Worm (Caenorhabditis elegans) whole organism, young adult: Measurements from ENCODE around the gene C33C12.4.

Experiments used
- B0035.1 ChIP-seq: sonication (generic microtip); optimal IDR thresholded peaks from 2 replicates; lab custom pipeline; 2016; ENCODE audit warnings: missing genetic modification characterization, mild to moderate bottlenecking, missing compliant biosample characterization, missing genotype, missing genetic modification reagents
- F57A8.1 ChIP-seq: fragments of 200-800 bp; sonication (Bioruptor generic); optimal IDR thresholded peaks from 2 replicates; lab custom pipeline; 2018; ENCODE audit warnings: mild to moderate bottlenecking, missing genetic modification characterization, moderate library complexity, missing compliant biosample characterization
- ZK185.1 ChIP-seq: sonication (generic microtip); optimal IDR thresholded peaks from 2 replicates; lab custom pipeline; 2016; ENCODE audit warnings: mild to moderate bottlenecking, missing genetic modification characterization, missing compliant biosample characterization; ENCODE audit not compliant: poor library complexity, severe bottlenecking
- ceh-40 ChIP-seq: fragments of 200-800 bp; sonication (Bioruptor generic); IDR thresholded peaks from 2 replicates; pipeline ENCODE4 v1.3.6; 2022; ENCODE audit warnings: missing genetic modification characterization, missing compliant biosample characterization
- egrh-3 ChIP-seq: fragments of 200-800 bp; sonication (Bioruptor generic); IDR thresholded peaks from 2 replicates; pipeline ENCODE4 v1.3.6; 2022; ENCODE audit warnings: missing genetic modification reagents, missing genetic modification characterization, missing compliant biosample characterization
- hlh-26 ChIP-seq: fragments of 200-800 bp; sonication (Bioruptor generic); conservative IDR thresholded peaks from 2 replicates; pipeline ENCODE4 v1.3.6; 2022; ENCODE audit warnings: missing genetic modification reagents, missing genetic modification characterization, missing compliant biosample characterization
- hrde-1 ChIP-seq: sonication (generic microtip); optimal IDR thresholded peaks from 2 replicates; lab custom pipeline; 2016; ENCODE audit warnings: missing genetic modification characterization, mild to moderate bottlenecking, missing compliant biosample characterization, moderate library complexity, missing genotype, missing genetic modification reagents, borderline replicate concordance
- mel-28 ChIP-seq: sonication (generic microtip); optimal IDR thresholded peaks from 2 replicates; lab custom pipeline; 2016; ENCODE audit warnings: borderline replicate concordance, mild to moderate bottlenecking, missing genetic modification characterization, missing compliant biosample characterization
- nfyb-1 ChIP-seq: fragments of 200-800 bp; sonication (Bioruptor generic); IDR thresholded peaks from 2 replicates; pipeline ENCODE4 v1.3.6; 2022; ENCODE audit warnings: missing genetic modification reagents, missing genetic modification characterization, missing compliant biosample characterization
- nhr-90 ChIP-seq: sonication (generic microtip); optimal IDR thresholded peaks from 2 replicates; lab custom pipeline; 2016; ENCODE audit warnings: missing genotype, mild to moderate bottlenecking, missing genetic modification characterization, missing compliant biosample characterization
- sea-2 ChIP-seq: fragments of 200-800 bp; sonication (Bioruptor generic); IDR thresholded peaks from 2 replicates; pipeline ENCODE4 v1.3.6; 2022; ENCODE audit warnings: missing genetic modification characterization, missing compliant biosample characterization
- snpc-4 ChIP-seq, 5 experiments: fragments of 150-350 bp in 1 of 5; sonication (generic microtip) in 4 of 5; optimal IDR thresholded peaks; 2 replicates each; lab custom pipeline; 2014 to 2018; ENCODE audit warnings: missing genetic modification characterization in 5 of 5, missing biosample characterization in 3 of 5, antibody characterized with exemption in 2 of 5, mild to moderate bottlenecking in 2 of 5, missing compliant biosample characterization in 2 of 5, missing genotype in 2 of 5, moderate library complexity in 2 of 5, missing genetic modification reagents in 1 of 5
- tbx-9 ChIP-seq: sonication (generic microtip); optimal IDR thresholded peaks from 2 replicates; lab custom pipeline; 2016; ENCODE audit warnings: borderline replicate concordance, missing genetic modification characterization, inconsistent platforms, missing compliant biosample characterization
- unc-130 ChIP-seq: sonication (generic microtip); optimal IDR thresholded peaks from 2 replicates; lab custom pipeline; 2016; ENCODE audit warnings: missing genetic modification reagents, missing genetic modification characterization, missing compliant biosample characterization

ce11 chrII:2146900-2147375, 19.3 kb downstream of the C33C12.4 start, which contains the start of gene C40A11.2:
- TF ChIP-seq sea-2 (GFP tag; lab: Robert Waterston, UW) (no peak), nfyb-1 (no peak), egrh-3 (no peak), hrde-1 (tag; lab: Kevin White, UChicago) (no peak), nhr-90 (no peak), tbx-9 (tag; lab: Kevin White, UChicago) (no peak), mel-28 (tag; lab: Kevin White, UChicago) (no peak), F57A8.1 (GFP tag; lab: Kevin White, UChicago) (no peak), hlh-26 (no peak), B0035.1 (tag; lab: Kevin White, UChicago) (no peak), ceh-40 (GFP tag; lab: Robert Waterston, UW) (no peak), snpc-4 (GFP tag; optimal IDR thresholded peaks at IDR 0.05; lab: Kevin White, UChicago) (no peak), snpc-4 (tag; optimal IDR thresholded peaks at IDR 0.05; lab: Kevin White, UChicago) (no peak), ZK185.1 (no peak), unc-130 (GFP tag; lab: Kevin White, UChicago) (no peak)
